Worm (Caenorhabditis elegans) whole organism, L1 larva: ENCODE data around the gene feh-1.
"Not testable (repeated sequence)": the region's sequence is repeated elsewhere in the genome, so short reads cannot be mapped to it uniquely, and the experiment has no call there.

ENCODE experiments used
- aha-1 ChIP-seq: fragments of 150-350 bp; optimal IDR thresholded peaks from 2 replicates; lab custom pipeline; 2014; ENCODE audit warnings: missing biosample characterization, missing genetic modification characterization
- alr-1 ChIP-seq: fragments of 200-800 bp; sonication (Bioruptor generic); optimal IDR thresholded peaks from 2 replicates; lab custom pipeline; 2018; ENCODE audit warnings: borderline replicate concordance, mild to moderate bottlenecking, missing genetic modification characterization, missing compliant biosample characterization
- egl-27 ChIP-seq, 2 experiments: fragments of 150-350 bp in 1 of 2; sonication (generic microtip); optimal IDR thresholded peaks; 3 replicates each; lab custom pipeline; 2017 to 2018; ENCODE audit warnings: missing biosample characterization in 2 of 2, missing genetic modification characterization in 2 of 2, missing genetic modification reagents in 2 of 2
- fos-1 ChIP-seq: fragments of 150-350 bp; optimal IDR thresholded peaks from 2 replicates; lab custom pipeline; 2014; ENCODE audit warnings: missing biosample characterization, missing genetic modification characterization
- hlh-17 ChIP-seq: fragments of 200-800 bp; sonication (Bioruptor generic); optimal IDR thresholded peaks from 2 replicates; lab custom pipeline; 2018; ENCODE audit warnings: missing genetic modification characterization, mild to moderate bottlenecking, missing compliant biosample characterization, moderate library complexity, borderline replicate concordance
- sox-4 ChIP-seq: sonication (generic microtip); optimal IDR thresholded peaks from 2 replicates; lab custom pipeline; 2016; ENCODE audit warnings: missing genetic modification characterization, missing compliant biosample characterization

DNA sequence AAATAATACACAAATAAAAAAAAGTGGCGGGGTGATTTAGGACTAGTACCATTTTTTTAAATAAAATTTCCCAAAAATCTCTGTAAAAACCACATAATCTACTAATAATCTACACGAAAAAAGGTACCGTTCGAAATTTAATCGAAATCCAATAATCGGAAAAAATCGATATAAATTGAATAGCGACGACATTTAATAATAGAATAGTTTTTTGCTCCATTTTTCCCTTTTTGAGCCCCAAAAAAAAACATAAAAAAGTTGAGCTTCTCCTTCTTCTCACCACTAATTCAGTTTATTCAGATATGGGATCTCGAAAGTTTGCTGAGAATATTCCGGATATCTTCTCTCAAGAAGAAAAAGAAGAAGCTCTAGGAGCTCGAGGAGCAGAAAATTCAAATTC, 58.0 kb downstream of the feh-1 start, which contains the start of gene Y71H2B.5:
- not testable (repeated sequence) for TF ChIP-seq aha-1; hlh-17; fos-1; egl-27 (tag; optimal IDR thresholded peaks at IDR 0.05; lab: Kevin White, UChicago); sox-4 (tag; lab: Kevin White, UChicago); alr-1 (tag; lab: Kevin White, UChicago)
